Fruit fly (Drosophila melanogaster): Measurements from ENCODE around the gene CG31909.
A peak's percentile ranks its signal among the peaks of the same experiment; 100 is the strongest.

CG31909 gene

dm6 chr2L:7257212-7257611 lies at the start of gene CG31909:
TSS of gene CG31909 (plus strand) at chr2L:7257512.
- TF ChIP-seq CG11762 (GFP tag; optimal IDR thresholded peaks at IDR 0.05; ENCODE audit: insufficient read depth): no peak
- TF ChIP-seq fkh (GFP tag; optimal IDR thresholded peaks at IDR 0.05): no peak
- no peak for TF ChIP-seq Blimp-1 (GFP tag; optimal IDR thresholded peaks at IDR 0.05)

dm6 chr2L:7207660-7208059 lies 49.7 kb upstream of the CG31909 start:
- TF ChIP-seq CG6808 (GFP tag; optimal IDR thresholded peaks at IDR 0.05) (peak; percentile 64), CG32006 (GFP tag; optimal IDR thresholded peaks at IDR 0.05) (no peak), CG16779 (tag; optimal IDR thresholded peaks at IDR 0.05) (peak; percentile 43), Eip75B (GFP tag; optimal IDR thresholded peaks at IDR 0.05) (no peak), CG6854 (GFP tag; optimal IDR thresholded peaks at IDR 0.05) (peak; percentile 6), Hr38 (GFP tag; optimal IDR thresholded peaks at IDR 0.05) (no peak), spab (GFP tag; optimal IDR thresholded peaks at IDR 0.05) (peak; percentile 27), Eip78C (GFP tag) (peak; percentile 39), net (GFP tag; optimal IDR thresholded peaks at IDR 0.05) (no peak), CG6276 (GFP tag; optimal IDR thresholded peaks at IDR 0.05) (peak; percentile 59), ss (GFP tag; optimal IDR thresholded peaks at IDR 0.05) (peak; percentile 55 to 70), svp (GFP tag) (peak; percentile 83), CG9139 (GFP tag; optimal IDR thresholded peaks at IDR 0.05) (peak; percentile 71)

- TF ChIP-seq svp (GFP tag) (peak; percentile 98), CG6276 (GFP tag; optimal IDR thresholded peaks at IDR 0.05) (no peak)
These were observed 43.8 kb upstream of the CG31909 start for dm6 chr2L:7213532-7213931.

DNA sequence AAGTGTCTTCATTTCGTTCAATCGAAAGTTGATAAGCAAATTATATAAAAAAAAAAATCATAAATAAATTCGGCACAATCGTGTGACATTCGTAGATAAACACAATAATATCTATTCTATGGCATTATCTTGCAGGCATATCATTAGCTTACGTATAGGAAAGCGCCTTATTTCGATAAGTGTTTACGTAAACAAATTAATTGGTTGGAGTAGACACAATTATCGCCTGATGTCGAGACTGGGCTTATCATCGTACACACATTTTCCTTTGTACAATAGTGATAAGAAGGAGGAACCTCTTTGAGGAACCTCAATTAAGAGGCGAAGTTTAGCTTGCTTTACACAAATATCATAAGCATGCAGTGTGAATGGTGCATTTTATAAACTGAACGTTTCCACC lies 42.4 kb upstream of the CG31909 start:
- TF ChIP-seq Ets96B (tag; optimal IDR thresholded peaks at IDR 0.05) (no peak), svp (GFP tag) (peak; percentile 74), Eip93F (GFP tag; optimal IDR thresholded peaks at IDR 0.05) (peak; percentile 39), fkh (GFP tag; optimal IDR thresholded peaks at IDR 0.05) (peak; percentile 51), vri (GFP tag; optimal IDR thresholded peaks at IDR 0.05) (peak; percentile 77), ss (GFP tag; optimal IDR thresholded peaks at IDR 0.05) (peak in 1 of 2 experiments; percentile 23), dsx (GFP tag; optimal IDR thresholded peaks at IDR 0.05; ENCODE audit: poor library complexity, severe bottlenecking) (no peak), Eip78C (GFP tag) (peak; percentile 68)

DNA sequence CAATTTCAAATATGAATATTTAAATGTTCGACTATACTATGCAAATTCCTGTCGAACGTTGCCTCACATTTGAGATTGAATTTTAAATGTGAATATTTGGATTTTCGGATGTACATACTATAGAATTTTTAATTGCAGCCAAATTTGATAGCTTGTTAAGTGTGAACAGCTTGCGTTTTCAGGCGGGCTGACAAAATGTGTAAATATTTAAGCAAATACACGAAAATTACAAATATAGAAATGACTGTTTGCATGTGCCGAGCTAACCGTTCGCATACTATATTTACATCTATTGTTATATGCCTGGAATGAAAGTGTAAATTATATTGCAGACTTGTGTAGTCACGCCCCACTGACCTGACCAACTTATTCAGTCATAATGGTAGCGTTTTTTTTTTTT lies 41.7 kb upstream of the CG31909 start:
- no peak for TF ChIP-seq lz (GFP tag; optimal IDR thresholded peaks at IDR 0.05)
- TF ChIP-seq fkh (GFP tag; optimal IDR thresholded peaks at IDR 0.05): peak; percentile 82

DNA sequence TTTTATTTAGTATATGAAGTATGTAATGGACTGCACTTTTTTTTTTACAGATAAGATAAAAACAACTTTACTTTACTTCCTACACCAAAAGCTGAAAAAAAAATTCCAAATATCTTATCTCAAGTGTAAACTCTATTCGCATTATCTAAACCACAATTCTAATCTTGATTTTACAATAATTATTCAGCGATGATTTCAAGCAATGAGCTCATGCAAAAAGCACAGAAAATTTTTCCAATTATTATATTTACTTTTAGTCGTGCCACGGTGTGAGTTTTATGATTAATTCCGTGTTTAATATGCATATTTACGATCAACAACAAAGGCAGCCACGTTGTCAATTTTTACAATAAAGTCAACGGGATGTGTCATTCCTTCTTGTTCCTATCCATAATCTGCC lies 41.0 kb upstream of the CG31909 start:
- TF ChIP-seq Eip78C (GFP tag): peak; percentile 50
- no peak for TF ChIP-seq Ets21C (GFP tag; optimal IDR thresholded peaks at IDR 0.05)
- no peak for TF ChIP-seq CG11294 (GFP tag; IDR thresholded peaks at IDR 0.05)
- TF ChIP-seq CG8632 (GFP tag; optimal IDR thresholded peaks at IDR 0.05): no peak
- TF ChIP-seq CG32006 (GFP tag; optimal IDR thresholded peaks at IDR 0.05): no peak
- TF ChIP-seq Eip93F (GFP tag; optimal IDR thresholded peaks at IDR 0.05): no peak
- no peak for TF ChIP-seq CG16779 (tag; optimal IDR thresholded peaks at IDR 0.05)
- TF ChIP-seq Sox102F (GFP tag; optimal IDR thresholded peaks at IDR 0.05): peak; percentile 3
- TF ChIP-seq ss (GFP tag; optimal IDR thresholded peaks at IDR 0.05): peak in 1 of 2 experiments; percentile 66
- no peak for TF ChIP-seq Blimp-1 (GFP tag; optimal IDR thresholded peaks at IDR 0.05)
- TF ChIP-seq CG7368 (GFP tag; optimal IDR thresholded peaks at IDR 0.05): no peak
- peak; percentile 34 for TF ChIP-seq svp (GFP tag)
- no peak for TF ChIP-seq Lpt (GFP tag; optimal IDR thresholded peaks at IDR 0.05)
- no peak for TF ChIP-seq CG4318 (GFP tag; optimal IDR thresholded peaks at IDR 0.05)
- no peak for TF ChIP-seq CG1621 (tag; optimal IDR thresholded peaks at IDR 0.05)
- TF ChIP-seq CG11902 (GFP tag; optimal IDR thresholded peaks at IDR 0.05): no peak
- TF ChIP-seq CG6792 (GFP tag; optimal IDR thresholded peaks at IDR 0.05): no peak
- no peak for TF ChIP-seq acj6 (GFP tag; optimal IDR thresholded peaks at IDR 0.05)
- TF ChIP-seq CG10631 (GFP tag; optimal IDR thresholded peaks at IDR 0.05): no peak
